Worm (Caenorhabditis elegans) whole organism, L2 larva: ENCODE results near the gene F47D12.7.

Source experiments
- R02D3.7 ChIP-seq: fragments of 150-350 bp; optimal IDR thresholded peaks from 2 replicates; lab custom pipeline; 2014; ENCODE audit warnings: missing biosample characterization, missing genetic modification characterization
- Y55F3AM.14 ChIP-seq: fragments of 200-800 bp; sonication (Bioruptor generic); optimal IDR thresholded peaks from 2 replicates; lab custom pipeline; 2018; ENCODE audit warnings: mild to moderate bottlenecking, missing genetic modification characterization, missing compliant biosample characterization
- ZK546.5 ChIP-seq: sonication (generic microtip); optimal IDR thresholded peaks from 2 replicates; lab custom pipeline; 2017; ENCODE audit warnings: missing biosample characterization, missing genetic modification characterization
- alr-1 ChIP-seq: fragments of 150-350 bp; optimal IDR thresholded peaks from 2 replicates; lab custom pipeline; 2014; ENCODE audit warnings: missing biosample characterization, missing genetic modification characterization
- ceh-16 ChIP-seq: fragments of 150-350 bp; optimal IDR thresholded peaks from 2 replicates; lab custom pipeline; 2014; ENCODE audit warnings: missing biosample characterization, missing genetic modification characterization
- ceh-82 ChIP-seq: fragments of 150-350 bp; optimal IDR thresholded peaks from 2 replicates; lab custom pipeline; 2014; ENCODE audit warnings: missing biosample characterization, missing genetic modification characterization
- crh-2 ChIP-seq: sonication (generic microtip); optimal IDR thresholded peaks from 2 replicates; lab custom pipeline; 2017; ENCODE audit warnings: missing biosample characterization, missing genetic modification characterization
- dmd-4 ChIP-seq: sonication (generic microtip); optimal IDR thresholded peaks from 2 replicates; lab custom pipeline; 2017; ENCODE audit warnings: missing biosample characterization, missing genetic modification characterization
- elt-3 ChIP-seq: sonication (generic microtip); optimal IDR thresholded peaks from 2 replicates; lab custom pipeline; 2017; ENCODE audit warnings: missing biosample characterization, missing genetic modification characterization
- fos-1 ChIP-seq: fragments of 150-350 bp; optimal IDR thresholded peaks from 2 replicates; lab custom pipeline; 2014; ENCODE audit warnings: missing biosample characterization, missing genetic modification characterization
- lsy-2 ChIP-seq, 2 experiments: fragments of 150-350 bp in 1 of 2; sonication (generic microtip) in 1 of 2; optimal IDR thresholded peaks; 2 replicates each; lab custom pipeline; 2014 to 2017; ENCODE audit warnings: missing biosample characterization in 2 of 2, missing genetic modification characterization in 2 of 2
- mab-5 ChIP-seq: fragments of 150-350 bp; optimal IDR thresholded peaks from 2 replicates; lab custom pipeline; 2014; ENCODE audit warnings: missing biosample characterization, missing genetic modification characterization
- mbf-1 ChIP-seq: sonication (generic microtip); optimal IDR thresholded peaks from 2 replicates; lab custom pipeline; 2017; ENCODE audit warnings: missing biosample characterization, missing genetic modification characterization
- nhr-10 ChIP-seq: sonication (generic microtip); optimal IDR thresholded peaks from 2 replicates; lab custom pipeline; 2017; ENCODE audit warnings: missing biosample characterization, missing genetic modification characterization
- nhr-11 ChIP-seq: fragments of 150-350 bp; optimal IDR thresholded peaks from 2 replicates; lab custom pipeline; 2014; ENCODE audit warnings: missing biosample characterization, missing genetic modification characterization
- nhr-12 ChIP-seq: fragments of 150-350 bp; optimal IDR thresholded peaks from 2 replicates; lab custom pipeline; 2014; ENCODE audit warnings: missing biosample characterization, missing genetic modification characterization
- nhr-21 ChIP-seq: fragments of 150-350 bp; optimal IDR thresholded peaks from 2 replicates; lab custom pipeline; 2014; ENCODE audit warnings: missing biosample characterization, missing genetic modification characterization
- nhr-23 ChIP-seq: fragments of 150-350 bp; optimal IDR thresholded peaks from 2 replicates; lab custom pipeline; 2014; ENCODE audit warnings: missing biosample characterization, missing genetic modification reagents, missing genetic modification characterization
- nhr-25 ChIP-seq: fragments of 150-350 bp; sonication (generic microtip); optimal IDR thresholded peaks from 3 replicates; lab custom pipeline; 2014; ENCODE audit warnings: missing biosample characterization, missing genetic modification characterization
- peb-1 ChIP-seq: fragments of 150-350 bp; optimal IDR thresholded peaks from 2 replicates; lab custom pipeline; 2014; ENCODE audit warnings: missing biosample characterization, missing genetic modification characterization
- skn-1 ChIP-seq: sonication (generic microtip); optimal IDR thresholded peaks from 2 replicates; lab custom pipeline; 2017; ENCODE audit warnings: missing biosample characterization, missing genetic modification characterization
- sma-3 ChIP-seq: sonication (generic microtip); optimal IDR thresholded peaks from 2 replicates; lab custom pipeline; 2016; ENCODE audit warnings: missing genetic modification reagents, missing genetic modification characterization, missing compliant biosample characterization
- sma-9 ChIP-seq, 2 experiments: fragments of 150-350 bp in 1 of 2; sonication (generic microtip) in 1 of 2; optimal IDR thresholded peaks; 2 replicates each; lab custom pipeline; 2014 to 2016; ENCODE audit warnings: missing genetic modification characterization in 2 of 2, mild to moderate bottlenecking in 1 of 2, missing biosample characterization in 1 of 2, missing compliant biosample characterization in 1 of 2, missing genetic modification reagents in 1 of 2, moderate library complexity in 1 of 2
- snpc-4 ChIP-seq: fragments of 150-350 bp; optimal IDR thresholded peaks from 2 replicates; lab custom pipeline; 2014; ENCODE audit warnings: missing biosample characterization, missing genetic modification characterization
- unc-39 ChIP-seq: fragments of 150-350 bp; optimal IDR thresholded peaks from 2 replicates; lab custom pipeline; 2014; ENCODE audit warnings: missing biosample characterization, missing genetic modification characterization
- unc-55 ChIP-seq: fragments of 150-350 bp; sonication (generic microtip); optimal IDR thresholded peaks from 3 replicates; lab custom pipeline; 2014; ENCODE audit warnings: missing biosample characterization, missing genetic modification reagents, missing genetic modification characterization
- unc-62 ChIP-seq: fragments of 150-350 bp; optimal IDR thresholded peaks from 2 replicates; lab custom pipeline; 2014; ENCODE audit warnings: missing biosample characterization, missing genetic modification reagents, missing genetic modification characterization
- zag-1 ChIP-seq: fragments of 150-350 bp; optimal IDR thresholded peaks from 2 replicates; lab custom pipeline; 2014; ENCODE audit warnings: missing biosample characterization, missing genetic modification characterization
- ztf-1 ChIP-seq: fragments of 200-800 bp; sonication (Bioruptor generic); conservative IDR thresholded peaks from 2 replicates; pipeline ENCODE4 v1.3.6; 2022; ENCODE audit warnings: missing genetic modification characterization, missing compliant biosample characterization

F47D12.7 gene

ce11 chrIII:6303114-6303647, 7.4 kb upstream of the F47D12.7 start, which contains the start of gene F47D12.9 (continued):
- TF ChIP-seq nhr-12 (no peak), ceh-82 (no peak), nhr-23 (tag; lab: Kevin White, UChicago) (no peak), unc-62 (GFP tag; lab: Kevin White, UChicago) (no peak), R02D3.7 (tag; lab: Kevin White, UChicago) (no peak), peb-1 (no peak), elt-3 (tag; lab: Kevin White, UChicago) (no peak), skn-1 (tag; lab: Kevin White, UChicago) (no peak), ztf-1 (GFP tag; lab: Robert Waterston, UW) (no peak), dmd-4 (tag; lab: Kevin White, UChicago) (no peak), mab-5 (tag; lab: Kevin White, UChicago) (no peak), nhr-25 (tag; lab: Kevin White, UChicago) (peak; percentile 87), nhr-10 (tag; lab: Kevin White, UChicago) (no peak), crh-2 (tag; lab: Kevin White, UChicago) (peak; percentile 86), sma-3 (GFP tag; lab: Kevin White, UChicago) (peak; percentile 89), lsy-2 (tag; optimal IDR thresholded peaks at IDR 0.05; lab: Kevin White, UChicago) (peak; percentile 56 to 85)

DNA sequence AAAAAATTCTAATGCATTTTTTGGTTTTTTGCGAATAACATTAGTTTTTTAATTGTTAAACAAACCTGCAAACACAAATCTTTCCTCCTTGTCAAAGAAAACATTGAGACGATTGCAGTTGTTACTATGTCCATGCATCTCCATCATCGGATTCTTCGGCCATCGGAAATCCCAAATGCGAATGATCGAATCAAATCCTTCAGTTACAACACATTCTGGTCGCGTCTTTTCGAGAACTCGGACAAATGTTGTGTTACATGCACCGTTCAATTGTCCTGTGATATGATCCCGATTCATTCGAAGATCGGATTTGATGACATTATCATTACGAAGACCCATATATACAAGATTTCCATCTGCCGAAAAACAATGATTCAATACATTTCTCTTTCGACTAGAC, 4.5 kb upstream of the F47D12.7 start:
- TF ChIP-seq ceh-82 (no peak), sma-9 (GFP tag; optimal IDR thresholded peaks at IDR 0.05; lab: Kevin White, UChicago) (no peak), sma-9 (tag; optimal IDR thresholded peaks at IDR 0.05; lab: Kevin White, UChicago) (no peak), mbf-1 (tag; lab: Kevin White, UChicago) (no peak), skn-1 (tag; lab: Kevin White, UChicago) (no peak), unc-62 (GFP tag; lab: Kevin White, UChicago) (no peak), elt-3 (tag; lab: Kevin White, UChicago) (no peak), zag-1 (tag; lab: Kevin White, UChicago) (no peak), nhr-25 (tag; lab: Kevin White, UChicago) (no peak), Y55F3AM.14 (no peak), ZK546.5 (tag; lab: Kevin White, UChicago) (no peak), peb-1 (no peak), alr-1 (tag; lab: Kevin White, UChicago) (no peak)

DNA sequence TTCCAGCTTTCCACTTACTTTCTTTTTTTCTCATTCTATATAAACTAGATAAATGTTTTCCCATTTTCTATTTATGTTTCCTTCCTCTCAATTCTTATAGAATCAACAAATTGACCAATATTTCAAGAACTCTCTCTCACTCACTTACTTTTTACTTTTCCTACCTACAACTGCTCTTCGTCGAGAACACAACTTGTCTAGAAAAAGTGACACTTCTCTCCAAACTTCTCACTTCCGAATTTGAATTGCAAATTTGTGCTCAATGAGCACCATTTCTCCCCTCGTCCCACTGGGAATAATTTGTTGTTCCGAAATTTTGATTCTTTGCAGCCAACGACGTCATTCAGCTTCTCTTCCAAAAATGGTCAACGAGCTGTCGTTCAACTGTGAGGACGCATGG, 2.3 kb upstream of the F47D12.7 start, which contains the start of gene F47D12.3:
TSS of gene F47D12.3 (plus strand) at position 331 of the 400 bp plus-strand sequence.
- no peak for TF ChIP-seq snpc-4 (tag; lab: Kevin White, UChicago)
- TF ChIP-seq alr-1 (tag; lab: Kevin White, UChicago) = no peak
- TF ChIP-seq elt-3 (tag; lab: Kevin White, UChicago) = no peak
- no peak for TF ChIP-seq zag-1 (tag; lab: Kevin White, UChicago)
- no peak for TF ChIP-seq nhr-11
- no peak for TF ChIP-seq nhr-21 (tag; lab: Kevin White, UChicago)
- TF ChIP-seq ztf-1 (GFP tag; lab: Robert Waterston, UW) = no peak
- TF ChIP-seq lsy-2 (tag; optimal IDR thresholded peaks at IDR 0.05; lab: Kevin White, UChicago) = no peak
- no peak for TF ChIP-seq nhr-12

- no peak for TF ChIP-seq fos-1 (tag; lab: Kevin White, UChicago)
- peak; percentile 27 for TF ChIP-seq zag-1 (tag; lab: Kevin White, UChicago)
- no peak for TF ChIP-seq mbf-1 (tag; lab: Kevin White, UChicago)
- TF ChIP-seq nhr-21 (tag; lab: Kevin White, UChicago) = no peak
- peak; percentile 77 for TF ChIP-seq unc-55 (GFP tag; lab: Kevin White, UChicago)
- TF ChIP-seq unc-39 (tag; lab: Kevin White, UChicago) = no peak
- TF ChIP-seq lsy-2 (tag; optimal IDR thresholded peaks at IDR 0.05; lab: Kevin White, UChicago) = no peak
These were observed 1.8 kb upstream of the F47D12.7 start for ce11 chrIII:6297599-6297998.

- TF ChIP-seq fos-1 (tag; lab: Kevin White, UChicago) = peak; percentile 95
- no peak for TF ChIP-seq ceh-16 (tag; lab: Kevin White, UChicago)
These were observed 5.2 kb downstream of the F47D12.7 start for ce11 chrIII:6290469-6291182.
